Fruit fly (Drosophila melanogaster) whole organism, embryonic: Measurements from ENCODE around the gene CG15249.

Experiments
- Adf1 ChIP-seq: fragments of 200-800 bp; sonication (Bioruptor generic); IDR thresholded peaks from 2 replicates; pipeline ENCODE4 v1.3.6; 2022; ENCODE audit warnings: missing biosample characterization, missing genetic modification characterization
- CG10321 ChIP-seq: fragments of 200-800 bp; sonication (Bioruptor generic); IDR thresholded peaks from 2 replicates; pipeline ENCODE4 v1.3.6; 2022; ENCODE audit warnings: missing biosample characterization, missing genetic modification characterization
- CG10366 ChIP-seq: fragments of 200-800 bp; sonication (Bioruptor generic); IDR thresholded peaks from 2 replicates; pipeline ENCODE4 v1.3.6; 2022; ENCODE audit warnings: missing biosample characterization, missing genetic modification characterization
- CG10543 ChIP-seq: fragments of 200-800 bp; sonication (Bioruptor generic); optimal IDR thresholded peaks from 3 replicates; lab custom pipeline; 2017; ENCODE audit warnings: missing biosample characterization, mild to moderate bottlenecking, missing genetic modification characterization, moderate library complexity
- CG11085 ChIP-seq: fragments of 200-800 bp; sonication (Bioruptor generic); IDR thresholded peaks from 2 replicates; pipeline ENCODE4 v1.3.6; 2022; ENCODE audit warnings: missing biosample characterization, missing genetic modification characterization
- CG14014 ChIP-seq: fragments of 200-800 bp; sonication (Bioruptor generic); IDR thresholded peaks from 2 replicates; pipeline ENCODE4 v1.3.6; 2022; ENCODE audit warnings: missing biosample characterization, missing genetic modification characterization
- CG14050 ChIP-seq: fragments of 200-800 bp; sonication (Bioruptor generic); IDR thresholded peaks from 3 replicates; pipeline ENCODE4 v1.3.6; 2022; ENCODE audit warnings: missing biosample characterization, missing genetic modification characterization
- CG1529 ChIP-seq: fragments of 200-800 bp; sonication (Bioruptor generic); optimal IDR thresholded peaks from 3 replicates; lab custom pipeline; 2018; ENCODE audit warnings: missing biosample characterization, missing genetic modification characterization
- CG2199 ChIP-seq: fragments of 200-800 bp; sonication (Bioruptor generic); IDR thresholded peaks from 3 replicates; pipeline ENCODE4 v1.3.6; 2022; ENCODE audit warnings: missing biosample characterization, missing genetic modification characterization
- CG30431 ChIP-seq: fragments of 200-800 bp; sonication (Bioruptor generic); optimal IDR thresholded peaks from 2 replicates; lab custom pipeline; 2017; ENCODE audit warnings: missing biosample characterization, missing genetic modification characterization
- CG31441 ChIP-seq: fragments of 200-800 bp; sonication (Bioruptor generic); IDR thresholded peaks from 2 replicates; pipeline ENCODE4 v1.3.6; 2022; ENCODE audit warnings: missing biosample characterization, missing genetic modification characterization
- CG32772 ChIP-seq: fragments of 200-800 bp; sonication (Bioruptor generic); IDR thresholded peaks from 2 replicates; pipeline ENCODE4 v1.3.6; 2022; ENCODE audit warnings: missing biosample characterization, missing genetic modification characterization
- CG3407 ChIP-seq: fragments of 200-800 bp; sonication (Bioruptor generic); optimal IDR thresholded peaks from 2 replicates; lab custom pipeline; 2018; ENCODE audit warnings: missing biosample characterization, mild to moderate bottlenecking, missing genetic modification characterization
- CG34422 ChIP-seq: fragments of 200-800 bp; sonication (Bioruptor generic); IDR thresholded peaks from 3 replicates; pipeline ENCODE4 v1.3.6; 2022; ENCODE audit warnings: missing biosample characterization, missing genetic modification characterization
- CG3995 ChIP-seq: fragments of 200-800 bp; sonication (Bioruptor generic); optimal IDR thresholded peaks from 3 replicates; lab custom pipeline; 2016; ENCODE audit warnings: missing biosample characterization, missing genetic modification characterization
- CG4404 ChIP-seq: fragments of 200-800 bp; sonication (Bioruptor generic); IDR thresholded peaks from 2 replicates; pipeline ENCODE4 v1.3.6; 2022; ENCODE audit warnings: missing biosample characterization, missing genetic modification characterization
- CG4707 ChIP-seq: fragments of 200-800 bp; sonication (Bioruptor generic); optimal IDR thresholded peaks from 2 replicates; lab custom pipeline; 2018; ENCODE audit warnings: missing biosample characterization, mild to moderate bottlenecking, missing genetic modification characterization, moderate library complexity
- CG6654 ChIP-seq: fragments of 200-800 bp; sonication (Bioruptor generic); optimal IDR thresholded peaks from 2 replicates; lab custom pipeline; 2017; ENCODE audit warnings: missing biosample characterization, mild to moderate bottlenecking, missing genetic modification characterization
- CG6689 ChIP-seq: fragments of 200-800 bp; sonication (Bioruptor generic); IDR thresholded peaks from 2 replicates; pipeline ENCODE4 v1.3.6; 2022; ENCODE audit warnings: missing biosample characterization, missing genetic modification characterization
- CG7357 ChIP-seq: fragments of 200-800 bp; sonication (Bioruptor generic); IDR thresholded peaks from 3 replicates; pipeline ENCODE4 v1.3.6; 2022; ENCODE audit warnings: missing biosample characterization, missing genetic modification characterization
- CG7786 ChIP-seq: fragments of 200-800 bp; sonication (Bioruptor generic); optimal IDR thresholded peaks from 2 replicates; lab custom pipeline; 2016; ENCODE audit warnings: missing biosample characterization, missing genetic modification characterization
- CG9797 ChIP-seq: fragments of 200-800 bp; sonication (Bioruptor generic); optimal IDR thresholded peaks from 3 replicates; lab custom pipeline; 2018; ENCODE audit warnings: missing biosample characterization, mild to moderate bottlenecking, missing genetic modification characterization
- CG9817 ChIP-seq: fragments of 200-800 bp; sonication (Bioruptor generic); optimal IDR thresholded peaks from 2 replicates; lab custom pipeline; 2018; ENCODE audit warnings: missing biosample characterization, mild to moderate bottlenecking, missing genetic modification characterization, moderate library complexity
- D19B ChIP-seq: fragments of 200-800 bp; sonication (Bioruptor generic); optimal IDR thresholded peaks from 2 replicates; lab custom pipeline; 2017; ENCODE audit warnings: missing biosample characterization, mild to moderate bottlenecking, missing genetic modification characterization
- HLH4C ChIP-seq: fragments of 200-800 bp; sonication (Bioruptor generic); IDR thresholded peaks from 3 replicates; pipeline ENCODE4 v1.3.6; 2022; ENCODE audit warnings: missing biosample characterization, missing genetic modification characterization; ENCODE audit not compliant: partially characterized antibody
- HLH54F ChIP-seq: fragments of 200-800 bp; sonication (Bioruptor generic); optimal IDR thresholded peaks from 3 replicates; lab custom pipeline; 2016; ENCODE audit warnings: missing biosample characterization, missing genetic modification characterization
- MESR4 ChIP-seq: fragments of 200-800 bp; sonication (Bioruptor generic); optimal IDR thresholded peaks from 2 replicates; lab custom pipeline; 2018; ENCODE audit warnings: missing biosample characterization, mild to moderate bottlenecking, missing genetic modification characterization, moderate library complexity
- Meics ChIP-seq: fragments of 200-800 bp; sonication (Bioruptor generic); optimal IDR thresholded peaks from 2 replicates; lab custom pipeline; 2017; ENCODE audit warnings: missing biosample characterization, mild to moderate bottlenecking, missing genetic modification characterization
- Scr ChIP-seq: fragments of 200-800 bp; sonication (Bioruptor generic); IDR thresholded peaks from 2 replicates; pipeline ENCODE4 v1.3.6; 2022; ENCODE audit warnings: missing biosample characterization, missing genetic modification characterization; ENCODE audit not compliant: partially characterized antibody
- Sox102F ChIP-seq: fragments of 200-800 bp; sonication (Bioruptor generic); optimal IDR thresholded peaks from 2 replicates; lab custom pipeline; 2018; ENCODE audit warnings: missing biosample characterization, mild to moderate bottlenecking, missing genetic modification characterization, moderate library complexity
- Sry-β ChIP-seq: fragments of 200-800 bp; sonication (Bioruptor generic); optimal IDR thresholded peaks from 2 replicates; lab custom pipeline; 2018; ENCODE audit warnings: missing biosample characterization, mild to moderate bottlenecking, missing genetic modification characterization, moderate library complexity
- Ssrp ChIP-seq: fragments of 200-800 bp; sonication (Bioruptor generic); optimal IDR thresholded peaks from 2 replicates; lab custom pipeline; 2018; ENCODE audit warnings: missing biosample characterization, mild to moderate bottlenecking, missing genetic modification characterization, moderate library complexity
- Tbp ChIP-seq: fragments of >200 bp; optimal IDR thresholded peaks from 2 replicates; lab custom pipeline; 2018; ENCODE audit warnings: missing biosample characterization, missing genetic modification characterization
- Xrp1 ChIP-seq: fragments of 200-800 bp; sonication (Bioruptor generic); IDR thresholded peaks from 2 replicates; pipeline ENCODE4 v1.3.6; 2022; ENCODE audit warnings: missing biosample characterization, missing genetic modification characterization
- ci ChIP-seq: fragments of 200-800 bp; sonication (Bioruptor generic); IDR thresholded peaks from 3 replicates; pipeline ENCODE4 v1.3.6; 2022; ENCODE audit warnings: missing biosample characterization, missing genetic modification characterization
- dan ChIP-seq: fragments of 200-800 bp; sonication (Bioruptor generic); IDR thresholded peaks from 2 replicates; pipeline ENCODE4 v1.3.6; 2022; ENCODE audit warnings: missing biosample characterization, missing genetic modification characterization
- dmrt11E ChIP-seq: fragments of 200-800 bp; sonication (Bioruptor generic); optimal IDR thresholded peaks from 3 replicates; lab custom pipeline; 2018; ENCODE audit warnings: missing biosample characterization, mild to moderate bottlenecking, missing genetic modification characterization, moderate library complexity
- ind ChIP-seq: fragments of 200-800 bp; sonication (Bioruptor generic); optimal IDR thresholded peaks from 3 replicates; lab custom pipeline; 2016; ENCODE audit warnings: missing biosample characterization, missing genetic modification characterization
- insv ChIP-seq, 2 experiments: fragments of 200-800 bp; sonication (Bioruptor generic); optimal IDR thresholded peaks; 3 replicates each; lab custom pipeline; 2016 to 2018; ENCODE audit warnings: missing biosample characterization in 2 of 2, missing genetic modification characterization in 2 of 2
- knrl ChIP-seq: fragments of 200-800 bp; sonication (Bioruptor generic); IDR thresholded peaks from 3 replicates; pipeline ENCODE4 v1.3.6; 2022; ENCODE audit warnings: missing biosample characterization, missing genetic modification characterization; ENCODE audit not compliant: partially characterized antibody
- org-1 ChIP-seq: fragments of 200-800 bp; sonication (Bioruptor generic); optimal IDR thresholded peaks from 2 replicates; lab custom pipeline; 2017; ENCODE audit warnings: missing biosample characterization, missing genetic modification characterization
- otp ChIP-seq: fragments of 200-800 bp; sonication (Bioruptor generic); IDR thresholded peaks from 3 replicates; pipeline ENCODE4, ENCODE4 v1.3.6; 2022; ENCODE audit warnings: missing biosample characterization, missing genetic modification characterization
- pita ChIP-seq: fragments of 200-800 bp; sonication (Bioruptor generic); optimal IDR thresholded peaks from 2 replicates; lab custom pipeline; 2017; ENCODE audit warnings: missing biosample characterization, mild to moderate bottlenecking, missing genetic modification characterization
- pnt ChIP-seq: fragments of 200-800 bp; sonication (Bioruptor generic); optimal IDR thresholded peaks from 3 replicates; lab custom pipeline; 2016; ENCODE audit warnings: missing biosample characterization, missing genetic modification characterization
- pzg ChIP-seq: fragments of 200-800 bp; sonication (Bioruptor generic); optimal IDR thresholded peaks from 3 replicates; lab custom pipeline; 2018; ENCODE audit warnings: missing biosample characterization, mild to moderate bottlenecking, missing genetic modification characterization, moderate library complexity
- salm ChIP-seq: fragments of 200-800 bp; sonication (Bioruptor generic); optimal IDR thresholded peaks from 2 replicates; lab custom pipeline; 2018; ENCODE audit warnings: missing biosample characterization, mild to moderate bottlenecking, missing genetic modification characterization
- ssp ChIP-seq: fragments of 200-800 bp; sonication (Bioruptor generic); IDR thresholded peaks from 2 replicates; pipeline ENCODE4 v1.3.6; 2022; ENCODE audit warnings: missing biosample characterization, missing genetic modification characterization
- vvl ChIP-seq: fragments of 200-800 bp; sonication (Bioruptor generic); IDR thresholded peaks from 2 replicates; pipeline ENCODE4 v1.3.6; 2022; ENCODE audit warnings: missing biosample characterization, missing genetic modification characterization
- z ChIP-seq: fragments of 200-800 bp; sonication (Bioruptor generic); IDR thresholded peaks from 3 replicates; pipeline ENCODE4 v1.3.6; 2022; ENCODE audit warnings: missing biosample characterization, missing genetic modification characterization

Gene CG15249

DNA sequence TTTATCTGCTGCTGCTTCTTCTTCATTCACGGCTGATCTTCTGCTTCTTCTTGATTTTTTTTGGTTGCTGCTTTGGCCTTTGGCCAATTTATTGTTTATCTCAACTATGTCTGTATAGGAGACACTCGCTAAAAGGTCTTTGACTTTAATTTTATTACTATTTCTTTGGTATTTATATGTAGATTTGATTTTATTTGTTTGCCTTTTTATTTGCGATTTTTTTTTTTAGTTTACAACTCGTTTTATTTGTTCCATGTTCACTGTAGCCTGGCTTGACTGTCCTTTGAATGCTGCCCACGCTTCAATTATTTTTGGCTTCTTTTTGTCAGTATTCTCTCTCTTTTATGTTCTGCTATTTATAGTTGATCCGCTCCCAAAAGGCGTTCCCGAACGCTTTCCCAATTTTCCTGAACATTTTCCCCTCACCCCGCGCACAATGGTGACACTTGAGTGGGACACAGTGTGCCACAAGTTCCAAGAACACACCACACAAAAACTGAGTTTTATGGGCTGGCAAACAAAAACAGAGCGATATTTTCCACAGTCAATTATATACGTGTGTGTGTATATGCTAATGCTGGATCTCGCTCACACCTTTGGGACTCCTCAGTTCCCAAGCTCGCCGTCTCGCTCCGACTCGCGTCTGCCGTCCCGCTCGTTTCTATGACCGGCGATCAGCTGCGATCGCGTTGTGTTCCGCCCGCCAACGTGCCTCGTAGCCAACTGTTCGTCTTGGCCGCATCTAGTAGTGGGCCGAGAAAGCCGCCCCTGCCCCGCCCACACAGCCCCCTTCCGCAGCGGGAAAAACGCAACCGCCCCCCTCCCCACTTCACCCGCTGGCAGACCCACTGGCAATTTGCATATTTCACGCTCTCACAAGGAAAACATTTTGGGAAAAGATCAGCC, 23.2 kb downstream of the CG15249 start, which contains the start of gene CG15247 (continued):
- TF ChIP-seq CG9817 (peak; percentile 85), knrl (GFP tag; lab: Robert Waterston, UW) (no peak), otp (peak; percentile 77), CG3995 (GFP tag; lab: Kevin White, UChicago) (peak; percentile 28), CG7357 (GFP tag; lab: Robert Waterston, UW) (peak; percentile 48; the same call in 1 of the 3 replicates), CG32772 (peak; percentile 84), Ssrp (tag; lab: Kevin White, UChicago) (peak; percentile 73), CG3407 (GFP tag; lab: Kevin White, UChicago) (peak; percentile 36), org-1 (no peak), Scr (GFP tag; lab: Robert Waterston, UW) (no peak), CG14050 (GFP tag; lab: Robert Waterston, UW) (peak; percentile 70), dmrt11E (tag; lab: Kevin White, UChicago) (peak; percentile 63), CG7786 (GFP tag; lab: Kevin White, UChicago) (peak; percentile 50), ind (GFP tag; lab: Kevin White, UChicago) (peak; percentile 68), CG11085 (GFP tag; lab: Robert Waterston, UW) (peak; percentile 63), Sry-β (GFP tag; lab: Kevin White, UChicago) (no peak), CG4404 (peak; percentile 64), Adf1 (no peak), CG6689 (GFP tag; lab: Robert Waterston, UW) (peak; percentile 76), Tbp (no peak), ssp (peak; percentile 64), salm (peak; percentile 22), dan (GFP tag; lab: Robert Waterston, UW) (no peak), HLH4C (GFP tag; lab: Robert Waterston, UW) (no peak), z (GFP tag; lab: Robert Waterston, UW) (0 out of 3 replicates have a peak, but pooled peaks have one; percentile 43), CG2199 (GFP tag; lab: Robert Waterston, UW) (no peak), CG9797 (GFP tag; lab: Kevin White, UChicago) (no peak), Xrp1 (peak; percentile 83), CG10543 (peak; percentile 34), D19B (peak; percentile 34), CG4707 (GFP tag; lab: Kevin White, UChicago) (no peak), CG10321 (no peak), CG31441 (GFP tag; lab: Robert Waterston, UW) (peak; percentile 68), CG14014 (peak; percentile 82), HLH54F (GFP tag; lab: Kevin White, UChicago) (peak; percentile 59), CG30431 (peak; percentile 22), ci (GFP tag; lab: Robert Waterston, UW) (peak; percentile 90), Meics (GFP tag; lab: Kevin White, UChicago) (peak; percentile 71), CG34422 (GFP tag; lab: Robert Waterston, UW) (peak; percentile 66; the same call in 2 of the 3 replicates), pzg (GFP tag; lab: Kevin White, UChicago) (no peak), CG1529 (GFP tag; lab: Kevin White, UChicago) (peak; percentile 36), MESR4 (no peak), CG6654 (peak; percentile 9), vvl (peak; percentile 82), insv (GFP tag; optimal IDR thresholded peaks at IDR 0.05; lab: Kevin White, UChicago) (no peak), CG10366 (GFP tag; lab: Robert Waterston, UW) (peak; percentile 84), Sox102F (GFP tag; lab: Kevin White, UChicago) (peak; percentile 79), pita (GFP tag; lab: Kevin White, UChicago) (no peak), pnt (peak; percentile 69)
